Worm (Caenorhabditis elegans): ENCODE results near the gene ZK512.2.

- no peak for TF ChIP-seq ceh-13 (GFP tag; optimal IDR thresholded peaks at IDR 0.05)
- TF ChIP-seq hmbx-1 (tag; optimal IDR thresholded peaks at IDR 0.05): no peak
- no peak for TF ChIP-seq ama-1 (optimal IDR thresholded peaks at IDR 0.05)
- no peak for TF ChIP-seq hmg-4 (GFP tag; optimal IDR thresholded peaks at IDR 0.05)
- TF ChIP-seq tbx-11 (GFP tag; IDR thresholded peaks at IDR 0.05): no peak
- no peak for TF ChIP-seq F13C5.2 (tag; optimal IDR thresholded peaks at IDR 0.05)
- TF ChIP-seq sea-1 (GFP tag; conservative IDR thresholded peaks at IDR 0.05): no peak
- no peak for TF ChIP-seq B0310.2 (tag; optimal IDR thresholded peaks at IDR 0.05)
- TF ChIP-seq tbx-37 (GFP tag; conservative IDR thresholded peaks at IDR 0.05): no peak
- no peak for TF ChIP-seq ceh-36 (tag; optimal IDR thresholded peaks at IDR 0.05)
Measured at ce11 chrIII:9149132-9149531, 4.5 kb upstream of the ZK512.2 start.
